Worm (Caenorhabditis elegans) whole organism, L4/young adult: ENCODE measurements around the gene C38D4.10.
"Not testable (repeated sequence)": the region's sequence is repeated elsewhere in the genome, so short reads cannot be mapped to it uniquely, and the experiment has no call there.

Experiments used
- W03F9.2 ChIP-seq: fragments of 150-350 bp; optimal IDR thresholded peaks from 2 replicates; lab custom pipeline; 2014; ENCODE audit warnings: missing biosample characterization, missing genetic modification characterization
- dao-5 ChIP-seq: sonication (generic microtip); optimal IDR thresholded peaks from 2 replicates; lab custom pipeline; 2016; ENCODE audit warnings: missing genotype, missing genetic modification characterization, moderate library complexity, missing compliant biosample characterization
- him-1 ChIP-seq: sonication (generic microtip); optimal IDR thresholded peaks from 2 replicates; lab custom pipeline; 2016; ENCODE audit warnings: missing genotype, missing genetic modification reagents, missing genetic modification characterization, missing compliant biosample characterization

C38D4.10 gene

ce11 chrIII:4766842-4767241 lies 15.5 kb upstream of the C38D4.10 start:
- TF ChIP-seq W03F9.2 (tag; lab: Kevin White, UChicago) (no peak), dao-5 (tag; lab: Kevin White, UChicago) (no peak), him-1 (tag; lab: Kevin White, UChicago) (no peak)

ce11 chrIII:4767869-4768645 lies 14.3 kb upstream of the C38D4.10 start:
- no peak for TF ChIP-seq W03F9.2 (tag; lab: Kevin White, UChicago)
- no peak for TF ChIP-seq dao-5 (tag; lab: Kevin White, UChicago)
- no peak for TF ChIP-seq him-1 (tag; lab: Kevin White, UChicago)

- no peak for TF ChIP-seq dao-5 (tag; lab: Kevin White, UChicago)
Observed at ce11 chrIII:4778003-4778402, 4.3 kb upstream of the C38D4.10 start, which contains the start of gene B0393.7. TSS of gene B0393.7 (minus strand) at chrIII:4778103.

- TF ChIP-seq him-1 (tag; lab: Kevin White, UChicago) (no peak), W03F9.2 (tag; lab: Kevin White, UChicago) (no peak), dao-5 (tag; lab: Kevin White, UChicago) (no peak)
Observed at ce11 chrIII:4779855-4780254, 2.5 kb upstream of the C38D4.10 start, which contains the start of gene B0393.9. TSS of gene B0393.9 (minus strand) at chrIII:4780157.

ce11 chrIII:4785131-4785530 lies 2.8 kb downstream of the C38D4.10 start, which contains the start of gene enu-3.2:
TSS of gene enu-3.2 (minus strand) at chrIII:4785235.
- not testable (repeated sequence) for TF ChIP-seq W03F9.2, him-1, dao-5 (tag; lab: Kevin White, UChicago)

ce11 chrIII:4785714-4786113 lies 3.4 kb downstream of the C38D4.10 start, which contains the start of gene mel-28:
TSS of gene mel-28 (plus strand) at chrIII:4786080.
- no peak for TF ChIP-seq him-1 (tag; lab: Kevin White, UChicago)
- no peak for TF ChIP-seq W03F9.2 (tag; lab: Kevin White, UChicago)
- TF ChIP-seq dao-5 (tag; lab: Kevin White, UChicago) = no peak

ce11 chrIII:4792560-4793136 lies 10.3 kb downstream of the C38D4.10 start, which contains the start of gene mip-1:
TSS of gene mip-1 (plus strand) at chrIII:4793086.
- TF ChIP-seq dao-5 (tag; lab: Kevin White, UChicago) (no peak), W03F9.2 (tag; lab: Kevin White, UChicago) (no peak), him-1 (tag; lab: Kevin White, UChicago) (no peak)

- no peak for TF ChIP-seq him-1 (tag; lab: Kevin White, UChicago)
- TF ChIP-seq dao-5 (tag; lab: Kevin White, UChicago) = no peak
- TF ChIP-seq W03F9.2 (tag; lab: Kevin White, UChicago) = peak; percentile 33
Observed at ce11 chrIII:4796039-4796438, 13.7 kb downstream of the C38D4.10 start.

ce11 chrIII:4796536-4796935 lies 14.2 kb downstream of the C38D4.10 start, which contains the start of gene tag-325:
TSS of gene tag-325 (plus strand) at chrIII:4796836.
- TF ChIP-seq dao-5 (tag; lab: Kevin White, UChicago) = no peak
- no peak for TF ChIP-seq W03F9.2 (tag; lab: Kevin White, UChicago)
- TF ChIP-seq him-1 (tag; lab: Kevin White, UChicago) = no peak

ce11 chrIII:4802707-4803106 lies 20.4 kb downstream of the C38D4.10 start, which contains the start of gene metl-5:
TSS of gene metl-5 (plus strand) at chrIII:4803007.
- TF ChIP-seq W03F9.2 (tag; lab: Kevin White, UChicago) = no peak
- TF ChIP-seq him-1 (tag; lab: Kevin White, UChicago) = no peak
- no peak for TF ChIP-seq dao-5 (tag; lab: Kevin White, UChicago)

ce11 chrIII:4806345-4806744 lies 24.0 kb downstream of the C38D4.10 start:
- no peak for TF ChIP-seq dao-5 (tag; lab: Kevin White, UChicago)
- TF ChIP-seq him-1 (tag; lab: Kevin White, UChicago) = no peak
- TF ChIP-seq W03F9.2 (tag; lab: Kevin White, UChicago) = no peak

- TF ChIP-seq dao-5 (tag; lab: Kevin White, UChicago) (no peak), W03F9.2 (tag; lab: Kevin White, UChicago) (no peak), him-1 (tag; lab: Kevin White, UChicago) (no peak)
Observed at ce11 chrIII:4808089-4808488, 25.8 kb downstream of the C38D4.10 start.

- TF ChIP-seq W03F9.2 (tag; lab: Kevin White, UChicago) (no peak), him-1 (tag; lab: Kevin White, UChicago) (no peak), dao-5 (tag; lab: Kevin White, UChicago) (no peak)
Observed at ce11 chrIII:4809526-4810153, 27.3 kb downstream of the C38D4.10 start, which contains the start of gene pal-1. TSS of gene pal-1 (minus strand) at chrIII:4809576.
